Worm (Caenorhabditis elegans): ENCODE data around the gene Y53F4B.14.

- TF ChIP-seq pat-9 (tag; optimal IDR thresholded peaks at IDR 0.05) (no peak), syd-9 (tag; optimal IDR thresholded peaks at IDR 0.05) (no peak)
Measured at ce11 chrII:15071571-15071970, 33.8 kb downstream of the Y53F4B.14 start, which contains the start of gene Y53F4B.18.

Measured in whole organism, late embryonic.